Worm (Caenorhabditis elegans): ENCODE data around the gene C05C10.7.

C05C10.7 gene

ce11 chrII:9938877-9939276, at the start of gene C05C10.7, which contains the start of gene C05C10.5:
C05C10.7 (minus strand) TSS chrII:9938971.
C05C10.5 (plus strand) TSS chrII:9939040.
- TF ChIP-seq ZK546.5 (tag; optimal IDR thresholded peaks at IDR 0.05) (no peak), gmeb-1 (tag; optimal IDR thresholded peaks at IDR 0.05) (no peak), ama-1 (optimal IDR thresholded peaks at IDR 0.05) (no peak), nhr-129 (tag; optimal IDR thresholded peaks at IDR 0.05) (no peak), lsy-2 (tag; optimal IDR thresholded peaks at IDR 0.05) (no peak), nhr-6 (tag; optimal IDR thresholded peaks at IDR 0.05) (no peak), elt-1 (tag; optimal IDR thresholded peaks at IDR 0.05) (no peak), ztf-1 (GFP tag; conservative IDR thresholded peaks at IDR 0.05) (no peak), snpc-4 (tag; optimal IDR thresholded peaks at IDR 0.05) (no peak), unc-39 (tag; optimal IDR thresholded peaks at IDR 0.05) (no peak), dmd-4 (tag; optimal IDR thresholded peaks at IDR 0.05) (no peak), nhr-77 (tag; optimal IDR thresholded peaks at IDR 0.05) (no peak), alr-1 (tag; optimal IDR thresholded peaks at IDR 0.05) (no peak), aly-2 (tag; optimal IDR thresholded peaks at IDR 0.05) (no peak), nhr-25 (tag; optimal IDR thresholded peaks at IDR 0.05) (no peak), sma-9 (GFP tag; optimal IDR thresholded peaks at IDR 0.05) (no peak), sma-9 (tag; optimal IDR thresholded peaks at IDR 0.05) (no peak), nhr-10 (tag; optimal IDR thresholded peaks at IDR 0.05) (no peak), nhr-12 (tag; optimal IDR thresholded peaks at IDR 0.05) (no peak), lin-39 (tag; optimal IDR thresholded peaks at IDR 0.05) (no peak)

ce11 chrII:9986635-9987575, 48.1 kb upstream of the C05C10.7 start:
- TF ChIP-seq nhr-12 (tag; optimal IDR thresholded peaks at IDR 0.05) = no peak
- peak; percentile 54 for TF ChIP-seq nhr-25 (tag; optimal IDR thresholded peaks at IDR 0.05)
- TF ChIP-seq nhr-21 (tag; optimal IDR thresholded peaks at IDR 0.05) = no peak
- peak; percentile 65 for TF ChIP-seq mab-5 (tag; optimal IDR thresholded peaks at IDR 0.05)
- TF ChIP-seq F13H6.1 (tag; optimal IDR thresholded peaks at IDR 0.05) = no peak
- TF ChIP-seq nhr-77 (tag; optimal IDR thresholded peaks at IDR 0.05) = no peak
- peak; percentile 30 for TF ChIP-seq sma-9 (GFP tag; optimal IDR thresholded peaks at IDR 0.05)
- no peak for TF ChIP-seq sma-9 (tag; optimal IDR thresholded peaks at IDR 0.05)
- no peak for TF ChIP-seq mbf-1 (tag; optimal IDR thresholded peaks at IDR 0.05)

ce11 chrII:9984866-9985336, 46.1 kb upstream of the C05C10.7 start:
- peak; percentile 55 to 63 for TF ChIP-seq mdl-1 (tag; optimal IDR thresholded peaks at IDR 0.05)
- TF ChIP-seq unc-62 (GFP tag; optimal IDR thresholded peaks at IDR 0.05) = peak; percentile 31
- TF ChIP-seq F13H6.1 (tag; optimal IDR thresholded peaks at IDR 0.05) = peak; percentile 92
- peak; percentile 51 for TF ChIP-seq crh-2 (tag; optimal IDR thresholded peaks at IDR 0.05)
- no peak for TF ChIP-seq nhr-21 (tag; optimal IDR thresholded peaks at IDR 0.05)
- TF ChIP-seq lin-11 (tag; optimal IDR thresholded peaks at IDR 0.05) = no peak
- TF ChIP-seq unc-39 (tag; optimal IDR thresholded peaks at IDR 0.05) = peak; percentile 1
- TF ChIP-seq ztf-4 (tag; optimal IDR thresholded peaks at IDR 0.05) = peak; percentile 31
- no peak for TF ChIP-seq ceh-82 (tag; optimal IDR thresholded peaks at IDR 0.05)
- no peak for TF ChIP-seq nhr-237 (tag; optimal IDR thresholded peaks at IDR 0.05)
- peak; percentile 72 for TF ChIP-seq C34F6.9 (tag; optimal IDR thresholded peaks at IDR 0.05)
- TF ChIP-seq elt-3 (tag; optimal IDR thresholded peaks at IDR 0.05) = no peak
- no peak for TF ChIP-seq alr-1 (tag; optimal IDR thresholded peaks at IDR 0.05)
- no peak for TF ChIP-seq ceh-16 (tag; optimal IDR thresholded peaks at IDR 0.05)
- no peak for TF ChIP-seq ztf-1 (GFP tag; conservative IDR thresholded peaks at IDR 0.05)
- TF ChIP-seq gmeb-1 (tag; optimal IDR thresholded peaks at IDR 0.05) = no peak
- TF ChIP-seq sma-9 (GFP tag; optimal IDR thresholded peaks at IDR 0.05) = peak; percentile 92
- no peak for TF ChIP-seq sma-9 (tag; optimal IDR thresholded peaks at IDR 0.05)
- TF ChIP-seq elt-1 (tag; optimal IDR thresholded peaks at IDR 0.05) = no peak
- peak; percentile 53 for TF ChIP-seq zag-1 (tag; optimal IDR thresholded peaks at IDR 0.05)
- peak; percentile 9 for TF ChIP-seq snpc-4 (tag; optimal IDR thresholded peaks at IDR 0.05)
- TF ChIP-seq Y55F3AM.14 (GFP tag; optimal IDR thresholded peaks at IDR 0.05) = peak; percentile 66
- TF ChIP-seq ama-1 (optimal IDR thresholded peaks at IDR 0.05) = no peak
- peak; percentile 18 to 72 for TF ChIP-seq lsy-2 (tag; optimal IDR thresholded peaks at IDR 0.05)
- TF ChIP-seq dmd-4 (tag; optimal IDR thresholded peaks at IDR 0.05) = no peak
- peak; percentile 55 for TF ChIP-seq lin-13 (GFP tag; optimal IDR thresholded peaks at IDR 0.05)
- TF ChIP-seq nhr-6 (tag; optimal IDR thresholded peaks at IDR 0.05) = peak; percentile 58
- TF ChIP-seq nhr-23 (tag; optimal IDR thresholded peaks at IDR 0.05) = no peak
- TF ChIP-seq nhr-10 (tag; optimal IDR thresholded peaks at IDR 0.05) = no peak
- TF ChIP-seq sma-3 (GFP tag; optimal IDR thresholded peaks at IDR 0.05) = peak; percentile 11
- TF ChIP-seq mbf-1 (tag; optimal IDR thresholded peaks at IDR 0.05) = no peak
- no peak for TF ChIP-seq skn-1 (tag; optimal IDR thresholded peaks at IDR 0.05)
- no peak for TF ChIP-seq ZK546.5 (tag; optimal IDR thresholded peaks at IDR 0.05)
- TF ChIP-seq fos-1 (tag; optimal IDR thresholded peaks at IDR 0.05) = peak; percentile 16
- TF ChIP-seq R02D3.7 (tag; optimal IDR thresholded peaks at IDR 0.05) = no peak
- TF ChIP-seq aly-2 (tag; optimal IDR thresholded peaks at IDR 0.05) = no peak
- TF ChIP-seq nhr-77 (tag; optimal IDR thresholded peaks at IDR 0.05) = no peak
- TF ChIP-seq peb-1 (tag; optimal IDR thresholded peaks at IDR 0.05) = no peak
- TF ChIP-seq ztf-11 (tag; optimal IDR thresholded peaks at IDR 0.05) = no peak
- TF ChIP-seq unc-55 (GFP tag; optimal IDR thresholded peaks at IDR 0.05) = peak; percentile 63
- peak; percentile 82 for TF ChIP-seq nhr-129 (tag; optimal IDR thresholded peaks at IDR 0.05)
- TF ChIP-seq mab-5 (tag; optimal IDR thresholded peaks at IDR 0.05) = peak; percentile 80
